Fruit fly (Drosophila melanogaster) whole organism, embryonic: Measurements from ENCODE around the gene zld.
A peak's percentile ranks its signal among the peaks of the same experiment; 100 is the strongest.

Source experiments
- ATbp ChIP-seq: fragments of 200-800 bp; sonication (Bioruptor generic); optimal IDR thresholded peaks from 2 replicates; lab custom pipeline; 2017; ENCODE audit warnings: missing biosample characterization, mild to moderate bottlenecking, missing genetic modification characterization, missing genetic modification reagents
- CG11695 ChIP-seq: fragments of 200-800 bp; sonication (Bioruptor generic); IDR thresholded peaks from 3 replicates; pipeline ENCODE4 v1.3.6; 2022; ENCODE audit warnings: missing biosample characterization, missing genetic modification characterization
- CG12659 ChIP-seq: fragments of 200-800 bp; sonication (Bioruptor generic); optimal IDR thresholded peaks from 3 replicates; lab custom pipeline; 2017; ENCODE audit warnings: mild to moderate bottlenecking, missing biosample characterization, missing genetic modification reagents, missing genetic modification characterization
- CG12769 ChIP-seq: fragments of 200-800 bp; sonication (Bioruptor generic); optimal IDR thresholded peaks from 2 replicates; lab custom pipeline; 2019; ENCODE audit warnings: missing biosample characterization, mild to moderate bottlenecking, missing genetic modification characterization, moderate library complexity
- CG13296 ChIP-seq: fragments of 200-800 bp; sonication (Bioruptor generic); optimal IDR thresholded peaks from 3 replicates; lab custom pipeline; 2018; ENCODE audit warnings: missing biosample characterization, mild to moderate bottlenecking, missing genetic modification characterization
- CG14860 ChIP-seq: fragments of 200-800 bp; sonication (Bioruptor generic); IDR thresholded peaks from 3 replicates; pipeline ENCODE4 v1.3.6; 2022; ENCODE audit warnings: missing biosample characterization, missing genetic modification characterization; ENCODE audit not compliant: partially characterized antibody
- CG1529 ChIP-seq: fragments of 200-800 bp; sonication (Bioruptor generic); optimal IDR thresholded peaks from 3 replicates; lab custom pipeline; 2018; ENCODE audit warnings: missing biosample characterization, missing genetic modification characterization
- CG16815 ChIP-seq: fragments of 200-800 bp; sonication (Bioruptor generic); optimal IDR thresholded peaks from 3 replicates; lab custom pipeline; 2017; ENCODE audit warnings: missing biosample characterization, mild to moderate bottlenecking, missing genetic modification characterization
- CG3407 ChIP-seq: fragments of 200-800 bp; sonication (Bioruptor generic); optimal IDR thresholded peaks from 2 replicates; lab custom pipeline; 2018; ENCODE audit warnings: missing biosample characterization, mild to moderate bottlenecking, missing genetic modification characterization
- CG34224 ChIP-seq: fragments of 200-800 bp; sonication (Bioruptor generic); IDR thresholded peaks from 3 replicates; pipeline ENCODE4 v1.3.6; 2022; ENCODE audit warnings: missing biosample characterization, missing genetic modification characterization; ENCODE audit not compliant: partially characterized antibody
- CG4707 ChIP-seq: fragments of 200-800 bp; sonication (Bioruptor generic); optimal IDR thresholded peaks from 2 replicates; lab custom pipeline; 2018; ENCODE audit warnings: missing biosample characterization, mild to moderate bottlenecking, missing genetic modification characterization, moderate library complexity
- CG7963 ChIP-seq: fragments of 200-800 bp; sonication (Bioruptor generic); IDR thresholded peaks from 3 replicates; pipeline ENCODE4 v1.3.6; 2022; ENCODE audit warnings: missing biosample characterization, missing genetic modification characterization; ENCODE audit not compliant: partially characterized antibody
- CG8281 ChIP-seq: fragments of 200-800 bp; sonication (Bioruptor generic); optimal IDR thresholded peaks from 2 replicates; lab custom pipeline; 2018; ENCODE audit warnings: missing biosample characterization, mild to moderate bottlenecking, missing genetic modification characterization, moderate library complexity
- CG8944 ChIP-seq: fragments of 200-800 bp; sonication (Bioruptor generic); optimal IDR thresholded peaks from 3 replicates; lab custom pipeline; 2016; ENCODE audit warnings: missing biosample characterization, missing genetic modification characterization
- E2f1 ChIP-seq: fragments of 200-800 bp; sonication (Bioruptor generic); IDR thresholded peaks from 2 replicates; pipeline ENCODE4 v1.3.6; 2022; ENCODE audit warnings: missing biosample characterization, missing genetic modification characterization
- HLH3B ChIP-seq: fragments of 200-800 bp; sonication (Bioruptor generic); IDR thresholded peaks from 2 replicates; pipeline ENCODE4 v1.3.6; 2022; ENCODE audit warnings: missing biosample characterization, missing genetic modification characterization
- Hr3 ChIP-seq: fragments of 200-800 bp; sonication (Bioruptor generic); optimal IDR thresholded peaks from 3 replicates; lab custom pipeline; 2016; ENCODE audit warnings: missing biosample characterization, missing genetic modification characterization
- Hr78 ChIP-seq, 2 experiments: fragments of 200-800 bp in 1 of 2; fragments of >200 bp in 1 of 2; sonication (Bioruptor generic) in 1 of 2; optimal IDR thresholded peaks; 2 replicates each; lab custom pipeline; 2017 to 2019; ENCODE audit warnings: missing biosample characterization in 2 of 2, missing genetic modification characterization in 2 of 2, mild to moderate bottlenecking in 1 of 2, moderate library complexity in 1 of 2
- MESR4 ChIP-seq: fragments of 200-800 bp; sonication (Bioruptor generic); optimal IDR thresholded peaks from 2 replicates; lab custom pipeline; 2018; ENCODE audit warnings: missing biosample characterization, mild to moderate bottlenecking, missing genetic modification characterization, moderate library complexity
- NK7.1 ChIP-seq: fragments of 200-800 bp; sonication (Bioruptor generic); optimal IDR thresholded peaks from 3 replicates; lab custom pipeline; 2016; ENCODE audit warnings: missing biosample characterization, missing genetic modification characterization
- Oli ChIP-seq: fragments of 200-800 bp; sonication (Bioruptor generic); optimal IDR thresholded peaks from 2 replicates; lab custom pipeline; 2018; ENCODE audit warnings: missing biosample characterization, mild to moderate bottlenecking, missing genetic modification characterization, moderate library complexity
- Sry-δ ChIP-seq: fragments of 200-800 bp; sonication (Bioruptor generic); optimal IDR thresholded peaks from 2 replicates; lab custom pipeline; 2016; ENCODE audit warnings: missing biosample characterization, missing genetic modification characterization
- Trl ChIP-seq, 3 experiments: fragments of >200 bp in 2 of 3; fragments of 200-800 bp in 1 of 3; sonication (Bioruptor generic) in 1 of 3; optimal IDR thresholded peaks; 2 replicates in 1 of 3; 3 replicates in 2 of 3; lab custom pipeline; 2016 to 2017; ENCODE audit warnings: missing biosample characterization in 1 of 3, missing genetic modification characterization in 1 of 3
- bab2 ChIP-seq: fragments of 200-800 bp; sonication (Bioruptor generic); optimal IDR thresholded peaks from 2 replicates; lab custom pipeline; 2016; ENCODE audit warnings: missing biosample characterization, missing genetic modification characterization
- bowl ChIP-seq: fragments of 200-800 bp; sonication (Bioruptor generic); IDR thresholded peaks from 2 replicates; pipeline ENCODE4 v1.3.6; 2022; ENCODE audit warnings: missing biosample characterization, missing genetic modification characterization
- chn ChIP-seq: fragments of 200-800 bp; sonication (Bioruptor generic); optimal IDR thresholded peaks from 2 replicates; lab custom pipeline; 2016; ENCODE audit warnings: missing biosample characterization, missing genetic modification characterization
- croc ChIP-seq: fragments of 200-800 bp; sonication (Bioruptor generic); conservative IDR thresholded peaks from 3 replicates; pipeline ENCODE4 v1.3.6; 2022; ENCODE audit warnings: missing biosample characterization, missing genetic modification characterization
- gcm ChIP-seq: fragments of 200-800 bp; sonication (Bioruptor generic); optimal IDR thresholded peaks from 2 replicates; lab custom pipeline; 2019; ENCODE audit warnings: missing biosample characterization, mild to moderate bottlenecking, missing genetic modification characterization, moderate library complexity
- h ChIP-seq: fragments of >200 bp; optimal IDR thresholded peaks from 2 replicates; lab custom pipeline; 2017
- hbn ChIP-seq: fragments of 200-800 bp; sonication (Bioruptor generic); IDR thresholded peaks from 2 replicates; pipeline ENCODE4 v1.3.6; 2022; ENCODE audit warnings: missing biosample characterization, missing genetic modification characterization; ENCODE audit not compliant: partially characterized antibody
- lab ChIP-seq: fragments of 200-800 bp; sonication (Bioruptor generic); optimal IDR thresholded peaks from 3 replicates; lab custom pipeline; 2017; ENCODE audit warnings: missing biosample characterization, missing genetic modification characterization, mild to moderate bottlenecking, moderate library complexity, missing genetic modification reagents
- lola ChIP-seq, 3 experiments: fragments of >200 bp in 2 of 3; fragments of 200-800 bp in 1 of 3; sonication (Bioruptor generic) in 1 of 3; optimal IDR thresholded peaks; 2 replicates each; lab custom pipeline; 2017 to 2019; ENCODE audit warnings: missing biosample characterization in 3 of 3, missing genetic modification characterization in 3 of 3, mild to moderate bottlenecking in 1 of 3, moderate library complexity in 1 of 3
- mam ChIP-seq: fragments of 200-800 bp; sonication (Bioruptor generic); optimal IDR thresholded peaks from 3 replicates; lab custom pipeline; 2016; ENCODE audit warnings: missing biosample characterization, missing genetic modification characterization
- onecut ChIP-seq: fragments of 200-800 bp; sonication (Bioruptor generic); IDR thresholded peaks from 2 replicates; pipeline ENCODE4 v1.3.6; 2022; ENCODE audit warnings: missing biosample characterization, missing genetic modification characterization
- org-1 ChIP-seq: fragments of 200-800 bp; sonication (Bioruptor generic); optimal IDR thresholded peaks from 2 replicates; lab custom pipeline; 2017; ENCODE audit warnings: missing biosample characterization, missing genetic modification characterization
- pb ChIP-seq: fragments of 200-800 bp; sonication (Bioruptor generic); optimal IDR thresholded peaks from 3 replicates; lab custom pipeline; 2016; ENCODE audit warnings: missing biosample characterization, missing genetic modification characterization
- prd ChIP-seq, 3 experiments: fragments of >200 bp in 2 of 3; fragments of 200-800 bp in 1 of 3; sonication (Bioruptor generic) in 1 of 3; optimal IDR thresholded peaks in 2 of 3; IDR thresholded peaks in 1 of 3; 2 replicates in 2 of 3; 3 replicates in 1 of 3; pipeline versions ENCODE4 v1.3.6 to Lab custom; 2017 to 2022; ENCODE audit warnings: missing biosample characterization in 1 of 3, missing genetic modification characterization in 1 of 3
- pum ChIP-seq: fragments of 200-800 bp; sonication (Bioruptor generic); optimal IDR thresholded peaks from 2 replicates; lab custom pipeline; 2016; ENCODE audit warnings: missing biosample characterization, missing genetic modification characterization
- ranshi ChIP-seq: fragments of 200-800 bp; sonication (Bioruptor generic); IDR thresholded peaks from 2 replicates; pipeline ENCODE4 v1.3.6; 2022; ENCODE audit warnings: missing biosample characterization, missing genetic modification characterization
- rib ChIP-seq: fragments of 200-800 bp; sonication (Bioruptor generic); IDR thresholded peaks from 2 replicates; pipeline ENCODE4 v1.3.6; 2022; ENCODE audit warnings: missing biosample characterization, missing genetic modification characterization
- schlank ChIP-seq: fragments of 200-800 bp; sonication (Bioruptor generic); optimal IDR thresholded peaks from 2 replicates; lab custom pipeline; 2018; ENCODE audit warnings: missing biosample characterization, mild to moderate bottlenecking, missing genetic modification characterization
- shn ChIP-seq: fragments of 200-800 bp; sonication (Bioruptor generic); optimal IDR thresholded peaks from 3 replicates; lab custom pipeline; 2016; ENCODE audit warnings: missing biosample characterization, missing genetic modification characterization
- sima ChIP-seq: fragments of 200-800 bp; sonication (Bioruptor generic); optimal IDR thresholded peaks from 2 replicates; lab custom pipeline; 2016; ENCODE audit warnings: missing biosample characterization, missing genetic modification characterization
- slou ChIP-seq: fragments of 200-800 bp; sonication (Bioruptor generic); optimal IDR thresholded peaks from 3 replicates; lab custom pipeline; 2016; ENCODE audit warnings: missing biosample characterization, missing genetic modification characterization
- stwl ChIP-seq: fragments of 200-800 bp; sonication (Bioruptor generic); optimal IDR thresholded peaks from 3 replicates; lab custom pipeline; 2018; ENCODE audit warnings: missing biosample characterization, mild to moderate bottlenecking, missing genetic modification characterization, moderate library complexity
- z ChIP-seq: fragments of 200-800 bp; sonication (Bioruptor generic); IDR thresholded peaks from 3 replicates; pipeline ENCODE4 v1.3.6; 2022; ENCODE audit warnings: missing biosample characterization, missing genetic modification characterization
- zen ChIP-seq: fragments of 200-800 bp; sonication (Bioruptor generic); optimal IDR thresholded peaks from 3 replicates; lab custom pipeline; 2018; ENCODE audit warnings: missing biosample characterization, mild to moderate bottlenecking, missing genetic modification characterization, moderate library complexity
- zf30C ChIP-seq: fragments of 200-800 bp; sonication (Bioruptor generic); optimal IDR thresholded peaks from 3 replicates; lab custom pipeline; 2018; ENCODE audit warnings: missing biosample characterization, mild to moderate bottlenecking, missing genetic modification characterization

The zld gene

DNA sequence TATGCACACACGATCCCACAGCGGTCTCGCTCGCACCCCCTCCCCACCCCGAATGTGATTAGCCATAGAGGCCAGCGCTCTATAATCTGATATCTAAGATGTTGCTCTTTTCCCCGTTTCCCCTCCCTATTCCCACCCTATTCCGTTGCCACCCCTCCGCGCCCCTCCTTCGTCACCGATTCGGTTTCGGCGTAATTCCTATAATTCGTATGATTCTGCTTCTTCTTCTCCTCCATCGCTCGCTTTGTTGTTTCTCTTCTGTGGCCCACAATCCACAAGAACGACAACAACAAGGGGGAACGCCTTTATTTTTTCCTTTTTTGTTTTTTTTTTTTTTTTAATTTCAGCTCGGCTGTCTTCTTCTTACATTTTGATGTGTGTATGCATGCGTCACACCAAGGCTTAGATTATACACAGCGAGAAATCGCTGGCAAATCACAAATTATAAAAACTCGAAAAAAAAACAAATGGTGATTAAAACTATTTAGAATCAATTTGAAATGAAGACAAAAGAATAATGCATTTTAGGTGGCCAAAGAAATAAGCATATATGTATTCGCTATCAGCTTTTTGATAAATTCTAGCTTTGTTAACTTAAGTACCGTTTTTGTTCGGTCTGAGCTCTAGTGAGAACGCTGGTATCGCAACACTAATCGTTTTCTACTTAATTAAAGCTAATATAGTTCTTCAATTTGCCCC lies 13.4 kb downstream of the zld start (continued):
- TF ChIP-seq prd (optimal IDR thresholded peaks at IDR 0.05; lab: Kevin White, UChicago), result no peak
- TF ChIP-seq prd (GFP tag; IDR thresholded peaks at IDR 0.05; lab: Robert Waterston, UW), result peak; percentile 61; the same call in 2 of the 3 replicates
- peak; percentile 26 for TF ChIP-seq org-1
- TF ChIP-seq Trl (optimal IDR thresholded peaks at IDR 0.05; lab: Kevin White, UChicago), result no peak
- peak; percentile 37 for TF ChIP-seq Trl (GFP tag; optimal IDR thresholded peaks at IDR 0.05; lab: Kevin White, UChicago)
- no peak for TF ChIP-seq CG7963 (GFP tag; lab: Robert Waterston, UW)
- TF ChIP-seq CG11695 (GFP tag; lab: Robert Waterston, UW), result 0 out of 3 replicates have a peak, but pooled peaks have one; percentile 37
- peak; percentile 31 for TF ChIP-seq gcm
- no peak for TF ChIP-seq Hr78 (GFP tag; optimal IDR thresholded peaks at IDR 0.05; lab: Kevin White, UChicago)
- TF ChIP-seq croc (GFP tag; lab: Robert Waterston, UW), result 0 out of 3 replicates have a peak, but pooled peaks have one; percentile 23
- TF ChIP-seq NK7.1 (GFP tag; lab: Kevin White, UChicago), result peak; percentile 6
- no peak for TF ChIP-seq slou (GFP tag; lab: Kevin White, UChicago)
- no peak for TF ChIP-seq CG34224 (GFP tag; lab: Robert Waterston, UW)
- TF ChIP-seq CG14860 (GFP tag; lab: Robert Waterston, UW), result no peak
- peak; percentile 25 for TF ChIP-seq ATbp (GFP tag; lab: Kevin White, UChicago)
- peak; percentile 42 for TF ChIP-seq Oli (tag; lab: Kevin White, UChicago)
- peak; percentile 40 for TF ChIP-seq pum
- TF ChIP-seq CG16815 (GFP tag; lab: Kevin White, UChicago), result peak; percentile 45
- no peak for TF ChIP-seq Hr3
- peak; percentile 4 for TF ChIP-seq CG3407 (GFP tag; lab: Kevin White, UChicago)
- TF ChIP-seq pb (GFP tag; lab: Kevin White, UChicago), result no peak
- no peak for TF ChIP-seq hbn
- TF ChIP-seq CG13296 (GFP tag; lab: Kevin White, UChicago), result no peak
- TF ChIP-seq stwl, result peak; percentile 20
- no peak for TF ChIP-seq CG4707 (GFP tag; lab: Kevin White, UChicago)
- peak; percentile 77 for TF ChIP-seq zen (tag; lab: Kevin White, UChicago)
- peak; percentile 38 for TF ChIP-seq CG8944 (GFP tag; lab: Kevin White, UChicago)
- TF ChIP-seq mam (GFP tag; lab: Kevin White, UChicago), result no peak
- no peak for TF ChIP-seq CG12659 (GFP tag; lab: Kevin White, UChicago)
- TF ChIP-seq MESR4, result no peak
- TF ChIP-seq schlank, result no peak
- no peak for TF ChIP-seq CG1529 (GFP tag; lab: Kevin White, UChicago)
- TF ChIP-seq E2f1 (GFP tag; lab: Robert Waterston, UW), result no peak
- TF ChIP-seq ranshi (GFP tag; lab: Robert Waterston, UW), result peak; percentile 24; the same call in 1 of the 2 replicates
- TF ChIP-seq Sry-δ (GFP tag; lab: Kevin White, UChicago), result no peak
- TF ChIP-seq onecut (GFP tag; lab: Robert Waterston, UW), result peak; percentile 37; the same call in 1 of the 2 replicates
- no peak for TF ChIP-seq CG8281 (tag; lab: Kevin White, UChicago)
- no peak for TF ChIP-seq h (lab: Kevin White, UChicago)
- peak; percentile 15 for TF ChIP-seq lab (GFP tag; lab: Kevin White, UChicago)
- TF ChIP-seq bowl (GFP tag; lab: Robert Waterston, UW), result no peak
- no peak for TF ChIP-seq rib (GFP tag; lab: Robert Waterston, UW)
- TF ChIP-seq shn (GFP tag; lab: Kevin White, UChicago), result peak; percentile 23
- no peak for TF ChIP-seq HLH3B (GFP tag; lab: Robert Waterston, UW)
- peak; percentile 37 for TF ChIP-seq chn (GFP tag; lab: Kevin White, UChicago)
- TF ChIP-seq lola (GFP tag; optimal IDR thresholded peaks at IDR 0.05; lab: Kevin White, UChicago), result peak in 1 of 3 experiments; percentile 76
- TF ChIP-seq CG12769 (tag; lab: Kevin White, UChicago), result no peak
- TF ChIP-seq bab2 (GFP tag; lab: Kevin White, UChicago), result peak; percentile 40
- no peak for TF ChIP-seq z
- TF ChIP-seq sima (GFP tag; lab: Kevin White, UChicago), result no peak
- TF ChIP-seq zf30C, result peak; percentile 83
